Worm (Caenorhabditis elegans) whole organism, L4/young adult: ENCODE results near the gene C08F8.6.

ENCODE experiments used
- W03F9.2 ChIP-seq: fragments of 150-350 bp; optimal IDR thresholded peaks from 2 replicates; lab custom pipeline; 2014; ENCODE audit warnings: missing biosample characterization, missing genetic modification characterization
- dao-5 ChIP-seq: sonication (generic microtip); optimal IDR thresholded peaks from 2 replicates; lab custom pipeline; 2016; ENCODE audit warnings: missing genotype, missing genetic modification characterization, moderate library complexity, missing compliant biosample characterization

ce11 chrIV:11180077-11180476 lies 15.3 kb upstream of the C08F8.6 start:
- TF ChIP-seq W03F9.2 (no peak), dao-5 (tag; lab: Kevin White, UChicago) (no peak)
